Worm (Caenorhabditis elegans) whole organism, late embryonic: ENCODE results near the gene F53F1.6.

ENCODE experiments used
- C38D4.7 ChIP-seq: fragments of 200-800 bp; sonication (Bioruptor generic); optimal IDR thresholded peaks from 2 replicates; lab custom pipeline; 2018; ENCODE audit warnings: mild to moderate bottlenecking, missing genetic modification characterization, moderate library complexity, missing compliant biosample characterization
- ama-1 ChIP-seq: fragments of 150-350 bp; optimal IDR thresholded peaks from 2 replicates; lab custom pipeline; 2014
- ceh-9 ChIP-seq: sonication (generic microtip); optimal IDR thresholded peaks from 2 replicates; lab custom pipeline; 2016; ENCODE audit warnings: mild to moderate bottlenecking, missing genetic modification characterization, inconsistent platforms, missing compliant biosample characterization
- che-1 ChIP-seq: sonication (generic microtip); optimal IDR thresholded peaks from 2 replicates; lab custom pipeline; 2016; ENCODE audit warnings: mild to moderate bottlenecking, missing genetic modification characterization, missing compliant biosample characterization
- elt-2 ChIP-seq: sonication (generic microtip); optimal IDR thresholded peaks from 2 replicates; lab custom pipeline; 2016; ENCODE audit warnings: missing genetic modification reagents, missing genetic modification characterization, missing compliant biosample characterization
- lim-6 ChIP-seq: sonication (generic microtip); optimal IDR thresholded peaks from 2 replicates; lab custom pipeline; 2016; ENCODE audit warnings: missing genetic modification characterization, missing compliant biosample characterization
- nhr-11 ChIP-seq: fragments of 150-350 bp; optimal IDR thresholded peaks from 2 replicates; lab custom pipeline; 2014; ENCODE audit warnings: missing biosample characterization, missing genetic modification characterization
- sox-2 ChIP-seq: fragments of 200-800 bp; sonication (Bioruptor generic); IDR thresholded peaks from 2 replicates; pipeline ENCODE4 v1.3.6; 2022; ENCODE audit warnings: missing genetic modification reagents, missing genetic modification characterization, missing compliant biosample characterization
- sox-4 ChIP-seq: sonication (generic microtip); optimal IDR thresholded peaks from 2 replicates; lab custom pipeline; 2017; ENCODE audit warnings: mild to moderate bottlenecking, missing genetic modification characterization, inconsistent platforms, missing compliant biosample characterization

- TF ChIP-seq sox-2 (GFP tag; lab: Robert Waterston, UW): no peak
- no peak for TF ChIP-seq ceh-9
- no peak for TF ChIP-seq che-1 (tag; lab: Kevin White, UChicago)
- TF ChIP-seq sox-4: no peak
- no peak for TF ChIP-seq nhr-11 (tag; lab: Kevin White, UChicago)
- no peak for TF ChIP-seq lim-6 (tag; lab: Kevin White, UChicago)
- TF ChIP-seq C38D4.7 (GFP tag; lab: Kevin White, UChicago): no peak
- no peak for TF ChIP-seq elt-2 (tag; lab: Kevin White, UChicago)
- no peak for TF ChIP-seq ama-1 (lab: Kevin White, UChicago)
Measured at ce11 chrV:13428660-13429059, 11.2 kb upstream of the F53F1.6 start, which contains the start of gene srd-19.
